Fruit fly (Drosophila melanogaster): ENCODE measurements around the gene Mi-2.

Mi-2 gene

dm6 chr3L:19895556-19895995, 14.4 kb downstream of the Mi-2 start (continued):
- TF ChIP-seq CG15601 (tag; optimal IDR thresholded peaks at IDR 0.05) (no peak), nerfin-1 (tag; optimal IDR thresholded peaks at IDR 0.05) (no peak), Pdp1 (GFP tag; optimal IDR thresholded peaks at IDR 0.05) (peak in 1 of 2 experiments; percentile 33), CG11695 (GFP tag; IDR thresholded peaks at IDR 0.05) (no peak), CG10462 (GFP tag; optimal IDR thresholded peaks at IDR 0.05) (no peak), cg (GFP tag; optimal IDR thresholded peaks at IDR 0.05) (peak; percentile 91), lab (GFP tag; optimal IDR thresholded peaks at IDR 0.05) (no peak), E2f2 (GFP tag; IDR thresholded peaks at IDR 0.05) (peak; percentile 17; the same call in 1 of the 2 replicates), CG18764 (GFP tag; optimal IDR thresholded peaks at IDR 0.05) (no peak), tgo (GFP tag; IDR thresholded peaks at IDR 0.05) (no peak), crp (GFP tag; optimal IDR thresholded peaks at IDR 0.05) (peak in 1 of 2 experiments; percentile 51), mirr (GFP tag; optimal IDR thresholded peaks at IDR 0.05) (no peak), CG17186 (GFP tag; optimal IDR thresholded peaks at IDR 0.05) (no peak), twi (tag; optimal IDR thresholded peaks at IDR 0.05) (peak; percentile 30), cwo (GFP tag; optimal IDR thresholded peaks at IDR 0.05) (no peak), crc (GFP tag; optimal IDR thresholded peaks at IDR 0.05) (no peak), CG12104 (GFP tag; optimal IDR thresholded peaks at IDR 0.05) (no peak), sd (tag; optimal IDR thresholded peaks at IDR 0.05) (no peak), CG6175 (GFP tag; IDR thresholded peaks at IDR 0.05) (peak; percentile 10; the same call in 1 of the 3 replicates), zf30C (GFP tag; optimal IDR thresholded peaks at IDR 0.05) (no peak), Hr3 (GFP tag; optimal IDR thresholded peaks at IDR 0.05) (no peak), Ptx1 (GFP tag; IDR thresholded peaks at IDR 0.05) (no peak), z (GFP tag; IDR thresholded peaks at IDR 0.05) (no peak), tna (GFP tag; IDR thresholded peaks at IDR 0.05; ENCODE audit: partially characterized antibody) (no peak), CG8388 (GFP tag; optimal IDR thresholded peaks at IDR 0.05) (no peak), ATbp (GFP tag; optimal IDR thresholded peaks at IDR 0.05) (no peak), ftz-f1 (GFP tag; optimal IDR thresholded peaks at IDR 0.05) (peak; percentile 93), knrl (GFP tag; IDR thresholded peaks at IDR 0.05; ENCODE audit: partially characterized antibody) (no peak), CG17361 (GFP tag; IDR thresholded peaks at IDR 0.05) (no peak), CG34224 (GFP tag; IDR thresholded peaks at IDR 0.05; ENCODE audit: partially characterized antibody) (peak; percentile 56; the same call in 2 of the 3 replicates), CG6791 (GFP tag; IDR thresholded peaks at IDR 0.05; ENCODE audit: partially characterized antibody) (no peak), stc (GFP tag; IDR thresholded peaks at IDR 0.05) (no peak), bowl (GFP tag; IDR thresholded peaks at IDR 0.05) (no peak), CG6689 (GFP tag; IDR thresholded peaks at IDR 0.05) (no peak), HLH4C (GFP tag; IDR thresholded peaks at IDR 0.05; ENCODE audit: partially characterized antibody) (peak; percentile 42; the same call in 1 of the 3 replicates), kni (GFP tag; optimal IDR thresholded peaks at IDR 0.05) (peak; percentile 71), CG18619 (GFP tag; optimal IDR thresholded peaks at IDR 0.05) (no peak), CG9932 (GFP tag; IDR thresholded peaks at IDR 0.05) (no peak), CG11560 (tag; IDR thresholded peaks at IDR 0.05) (no peak), Sry-β (GFP tag; optimal IDR thresholded peaks at IDR 0.05) (no peak), CG4360 (GFP tag; IDR thresholded peaks at IDR 0.05) (peak; percentile 99), nmo (GFP tag; optimal IDR thresholded peaks at IDR 0.05) (no peak), CG13287 (GFP tag; IDR thresholded peaks at IDR 0.05; ENCODE audit: partially characterized antibody) (peak; percentile 42), p53 (GFP tag; optimal IDR thresholded peaks at IDR 0.05) (no peak), ken (GFP tag; IDR thresholded peaks at IDR 0.05) (no peak), fru (optimal IDR thresholded peaks at IDR 0.05) (peak; percentile 10), Drgx (GFP tag; IDR thresholded peaks at IDR 0.05) (peak; percentile 64), CG31388 (GFP tag; optimal IDR thresholded peaks at IDR 0.05) (no peak), CG2129 (GFP tag; IDR thresholded peaks at IDR 0.05; ENCODE audit: partially characterized antibody) (no peak), CG3065 (GFP tag; optimal IDR thresholded peaks at IDR 0.05) (no peak)

All from whole organism, embryonic.